Fruit fly (Drosophila melanogaster): ENCODE data around the gene CG13857.
A peak's percentile ranks its signal among the peaks of the same experiment; 100 is the strongest.

The CG13857 gene

dm6 chr3R:22368077-22368776, 25.7 kb downstream of the CG13857 start (continued):
- TF ChIP-seq jumu (GFP tag; optimal IDR thresholded peaks at IDR 0.05): no peak
- no peak for TF ChIP-seq Antp (GFP tag; optimal IDR thresholded peaks at IDR 0.05)
- TF ChIP-seq Chrac-16 (GFP tag; optimal IDR thresholded peaks at IDR 0.05): no peak
- TF ChIP-seq CG12071 (GFP tag; optimal IDR thresholded peaks at IDR 0.05): peak; percentile 8
- no peak for TF ChIP-seq cato (GFP tag; optimal IDR thresholded peaks at IDR 0.05; ENCODE audit: borderline replicate concordance)
- no peak for TF ChIP-seq CG15696 (tag; optimal IDR thresholded peaks at IDR 0.05)
- no peak; the same call in 1 of the 2 replicates for TF ChIP-seq CG32767 (GFP tag; IDR thresholded peaks at IDR 0.05)
- TF ChIP-seq twi (tag; optimal IDR thresholded peaks at IDR 0.05): no peak
- no peak for TF ChIP-seq Lim3 (GFP tag; IDR thresholded peaks at IDR 0.05)
- 0 out of 3 replicates have a peak, but pooled peaks have one; percentile 11 for TF ChIP-seq mld (GFP tag; IDR thresholded peaks at IDR 0.05; ENCODE audit: partially characterized antibody)
- no peak for TF ChIP-seq zf30C (GFP tag; optimal IDR thresholded peaks at IDR 0.05)
- TF ChIP-seq amos (GFP tag; IDR thresholded peaks at IDR 0.05; ENCODE audit: partially characterized antibody): peak; percentile 38; the same call in 1 of the 2 replicates
- no peak for TF ChIP-seq MTF-1 (GFP tag; optimal IDR thresholded peaks at IDR 0.05; ENCODE audit: borderline replicate concordance)
- no peak for TF ChIP-seq otp (GFP tag; IDR thresholded peaks at IDR 0.05)
- TF ChIP-seq CG13424 (tag; optimal IDR thresholded peaks at IDR 0.05): no peak
- no peak for TF ChIP-seq CG9437 (GFP tag; optimal IDR thresholded peaks at IDR 0.05)
- TF ChIP-seq CG14860 (GFP tag; IDR thresholded peaks at IDR 0.05; ENCODE audit: partially characterized antibody): 0 out of 3 replicates have a peak, but pooled peaks have one; percentile 29
- TF ChIP-seq Atf6 (GFP tag; IDR thresholded peaks at IDR 0.05): no peak
- TF ChIP-seq CG17912 (GFP tag; optimal IDR thresholded peaks at IDR 0.05): peak; percentile 6
- no peak for TF ChIP-seq CG1792 (GFP tag; optimal IDR thresholded peaks at IDR 0.05)
- TF ChIP-seq tll (GFP tag; optimal IDR thresholded peaks at IDR 0.05): no peak
- no peak for TF ChIP-seq CG31365 (tag; optimal IDR thresholded peaks at IDR 0.05)
- no peak for TF ChIP-seq fd64A (GFP tag; optimal IDR thresholded peaks at IDR 0.05)
- TF ChIP-seq toy (GFP tag; IDR thresholded peaks at IDR 0.05): no peak
- no peak for TF ChIP-seq CG9727 (GFP tag; optimal IDR thresholded peaks at IDR 0.05)
- TF ChIP-seq YL-1 (GFP tag; optimal IDR thresholded peaks at IDR 0.05): no peak
- no peak for TF ChIP-seq fru (optimal IDR thresholded peaks at IDR 0.05)
- peak; percentile 63; the same call in 2 of the 3 replicates for TF ChIP-seq knrl (GFP tag; IDR thresholded peaks at IDR 0.05; ENCODE audit: partially characterized antibody)
- no peak for TF ChIP-seq B-H2 (GFP tag; optimal IDR thresholded peaks at IDR 0.05)
- TF ChIP-seq sens-2 (GFP tag; IDR thresholded peaks at IDR 0.05): no peak
- no peak for TF ChIP-seq tio (GFP tag; optimal IDR thresholded peaks at IDR 0.05)
- TF ChIP-seq CG17829 (tag; optimal IDR thresholded peaks at IDR 0.05): no peak
- no peak for TF ChIP-seq disco-r (GFP tag; optimal IDR thresholded peaks at IDR 0.05)
- no peak for TF ChIP-seq slp2 (GFP tag; optimal IDR thresholded peaks at IDR 0.05)
- TF ChIP-seq gt (GFP tag; IDR thresholded peaks at IDR 0.05): no peak
- no peak for TF ChIP-seq gfzf (GFP tag; optimal IDR thresholded peaks at IDR 0.05)
- TF ChIP-seq sisA (GFP tag; IDR thresholded peaks at IDR 0.05): no peak
- TF ChIP-seq Rx (GFP tag; IDR thresholded peaks at IDR 0.05): no peak
- TF ChIP-seq CG18262 (tag; optimal IDR thresholded peaks at IDR 0.05): no peak
- peak in 1 of 2 experiments; percentile 96 for TF ChIP-seq Pdp1 (GFP tag; optimal IDR thresholded peaks at IDR 0.05)
- TF ChIP-seq jigr1 (GFP tag; IDR thresholded peaks at IDR 0.05): no peak
- TF ChIP-seq yki (optimal IDR thresholded peaks at IDR 0.05): no peak
- TF ChIP-seq CG1603 (tag; optimal IDR thresholded peaks at IDR 0.05): no peak
- TF ChIP-seq NFAT (GFP tag; IDR thresholded peaks at IDR 0.05): peak; percentile 24; the same call in 1 of the 2 replicates
- TF ChIP-seq CG15514 (GFP tag; optimal IDR thresholded peaks at IDR 0.05): no peak
- no peak for TF ChIP-seq Side (GFP tag; optimal IDR thresholded peaks at IDR 0.05)
- no peak for TF ChIP-seq Elba2 (GFP tag; optimal IDR thresholded peaks at IDR 0.05)
- no peak for TF ChIP-seq ap (GFP tag; IDR thresholded peaks at IDR 0.05)
- no peak for TF ChIP-seq NC2β (GFP tag; optimal IDR thresholded peaks at IDR 0.05)
- no peak for TF ChIP-seq Sox102F (GFP tag; optimal IDR thresholded peaks at IDR 0.05)
